Worm (Caenorhabditis elegans) whole organism, late embryonic: ENCODE measurements around the gene clec-50.

ENCODE experiments used
- nfya-1 ChIP-seq: sonication (generic microtip); optimal IDR thresholded peaks from 2 replicates; lab custom pipeline; 2017; ENCODE audit warnings: missing genetic modification characterization, mild to moderate bottlenecking, missing compliant biosample characterization, antibody characterized with exemption, moderate library complexity
- nhr-232 ChIP-seq: sonication (generic microtip); optimal IDR thresholded peaks from 2 replicates; lab custom pipeline; 2016; ENCODE audit warnings: missing genetic modification characterization, missing compliant biosample characterization
- pag-3 ChIP-seq: sonication (generic microtip); optimal IDR thresholded peaks from 2 replicates; lab custom pipeline; 2016; ENCODE audit warnings: missing compliant biosample characterization, missing genetic modification characterization, borderline replicate concordance
- pqm-1 ChIP-seq: sonication (generic microtip); optimal IDR thresholded peaks from 2 replicates; lab custom pipeline; 2016; ENCODE audit warnings: missing genetic modification characterization, missing compliant biosample characterization

DNA sequence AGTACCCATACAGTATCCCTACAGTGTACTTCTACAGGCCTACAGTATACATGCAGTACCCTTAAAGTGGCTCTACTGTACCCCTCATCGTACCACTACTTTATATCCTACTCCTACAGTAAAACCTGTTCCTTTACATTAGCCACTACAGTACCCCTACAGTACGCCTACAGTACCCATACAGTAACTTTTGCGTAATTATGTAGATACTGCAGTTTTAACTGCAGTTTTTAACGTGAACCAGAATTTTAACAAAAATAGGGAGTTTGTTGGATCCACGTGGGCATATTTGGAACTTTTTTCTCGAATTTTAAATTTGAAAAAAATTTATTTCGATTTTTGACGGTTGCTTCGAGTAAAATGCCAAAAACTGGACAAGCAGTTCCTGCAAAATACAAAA is 11.9 kb downstream of the clec-50 start, which contains the start of gene W04E12.4:
- TF ChIP-seq nfya-1 (tag; lab: Kevin White, UChicago) (no peak), pag-3 (tag; lab: Kevin White, UChicago) (no peak), nhr-232 (tag; lab: Kevin White, UChicago) (no peak), pqm-1 (no peak)
